Worm (Caenorhabditis elegans) whole organism, L4/young adult: Measurements from ENCODE around the gene R53.5.

Experiments
- W03F9.2 ChIP-seq: fragments of 150-350 bp; optimal IDR thresholded peaks from 2 replicates; lab custom pipeline; 2014; ENCODE audit warnings: missing biosample characterization, missing genetic modification characterization
- dao-5 ChIP-seq: sonication (generic microtip); optimal IDR thresholded peaks from 2 replicates; lab custom pipeline; 2016; ENCODE audit warnings: missing genotype, missing genetic modification characterization, moderate library complexity, missing compliant biosample characterization
- him-1 ChIP-seq: sonication (generic microtip); optimal IDR thresholded peaks from 2 replicates; lab custom pipeline; 2016; ENCODE audit warnings: missing genotype, missing genetic modification reagents, missing genetic modification characterization, missing compliant biosample characterization

DNA sequence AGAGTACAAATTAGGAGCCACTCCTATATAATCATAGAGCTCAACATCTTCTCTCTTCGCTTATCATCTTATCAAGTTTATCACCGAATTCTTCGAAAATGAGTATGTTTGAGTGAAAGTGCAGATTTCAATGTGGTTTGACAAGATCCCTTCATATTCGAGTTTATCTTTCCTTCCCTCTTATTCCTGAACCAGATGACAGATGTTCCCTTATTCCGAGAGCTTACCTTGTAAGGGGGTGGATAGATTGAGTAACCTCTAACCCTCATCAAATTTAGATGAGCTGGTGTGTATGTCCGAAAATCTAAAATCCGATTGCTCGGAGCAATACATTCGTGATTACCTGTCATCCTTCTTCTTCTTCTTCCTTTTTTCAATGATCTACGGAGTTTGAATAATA lies 21.6 kb downstream of the R53.5 start:
- TF ChIP-seq him-1 (tag; lab: Kevin White, UChicago) = no peak
- TF ChIP-seq dao-5 (tag; lab: Kevin White, UChicago) = no peak
- no peak for TF ChIP-seq W03F9.2 (tag; lab: Kevin White, UChicago)
